Fruit fly (Drosophila melanogaster): Measurements from ENCODE around the gene CG5292.

The CG5292 gene

dm6 chr3R:17151376-17152026 lies at the start of gene CG5292 (continued):
- TF ChIP-seq BtbVII (GFP tag; optimal IDR thresholded peaks at IDR 0.05) (no peak), CG18619 (GFP tag; optimal IDR thresholded peaks at IDR 0.05) (peak; percentile 23), CG3065 (GFP tag; optimal IDR thresholded peaks at IDR 0.05) (no peak), scrt (GFP tag; optimal IDR thresholded peaks at IDR 0.05) (peak; percentile 61), prd (optimal IDR thresholded peaks at IDR 0.05) (no peak), prd (GFP tag; IDR thresholded peaks at IDR 0.05) (peak; percentile 68), gt (GFP tag; IDR thresholded peaks at IDR 0.05) (no peak), CG2875 (GFP tag; optimal IDR thresholded peaks at IDR 0.05) (peak; percentile 45), CG7839 (tag; optimal IDR thresholded peaks at IDR 0.05) (no peak), MESR4 (GFP tag; optimal IDR thresholded peaks at IDR 0.05) (peak; percentile 66), CG34422 (GFP tag; IDR thresholded peaks at IDR 0.05) (peak; percentile 79; the same call in 2 of the 3 replicates), CG1603 (tag; optimal IDR thresholded peaks at IDR 0.05) (peak; percentile 80), CG8089 (GFP tag; optimal IDR thresholded peaks at IDR 0.05) (no peak), cato (GFP tag; optimal IDR thresholded peaks at IDR 0.05; ENCODE audit: borderline replicate concordance) (no peak), danr (GFP tag; IDR thresholded peaks at IDR 0.05) (no peak), vvl (GFP tag; IDR thresholded peaks at IDR 0.05) (peak; percentile 81), fru (optimal IDR thresholded peaks at IDR 0.05) (no peak), NC2α (GFP tag; optimal IDR thresholded peaks at IDR 0.05) (no peak), Ets97D (GFP tag; optimal IDR thresholded peaks at IDR 0.05) (peak; percentile 49), ro (GFP tag; IDR thresholded peaks at IDR 0.05) (no peak), CG8359 (GFP tag; optimal IDR thresholded peaks at IDR 0.05; ENCODE audit: borderline replicate concordance) (no peak), HmgD (GFP tag; optimal IDR thresholded peaks at IDR 0.05) (no peak), bigmax (GFP tag; optimal IDR thresholded peaks at IDR 0.05) (no peak), pita (GFP tag; optimal IDR thresholded peaks at IDR 0.05) (no peak), CG6813 (GFP tag; optimal IDR thresholded peaks at IDR 0.05) (no peak), sens-2 (GFP tag; IDR thresholded peaks at IDR 0.05) (no peak), CG10543 (GFP tag; optimal IDR thresholded peaks at IDR 0.05) (no peak), chn (GFP tag; optimal IDR thresholded peaks at IDR 0.05) (peak; percentile 52), croc (GFP tag; conservative IDR thresholded peaks at IDR 0.05) (peak; percentile 40; the same call in 2 of the 3 replicates), gcm (GFP tag; optimal IDR thresholded peaks at IDR 0.05) (no peak), Abd-B (GFP tag; optimal IDR thresholded peaks at IDR 0.05) (no peak), zfh2 (GFP tag; optimal IDR thresholded peaks at IDR 0.05) (peak; percentile 49), trh (GFP tag; optimal IDR thresholded peaks at IDR 0.05) (peak; percentile 21), CG11247 (GFP tag; IDR thresholded peaks at IDR 0.05) (peak; percentile 47; the same call in 1 of the 2 replicates), CG10462 (GFP tag; optimal IDR thresholded peaks at IDR 0.05) (peak; percentile 15), CG2199 (GFP tag; IDR thresholded peaks at IDR 0.05) (no peak), sr (GFP tag; IDR thresholded peaks at IDR 0.05) (no peak; the same call in 2 of the 3 replicates), CG12236 (GFP tag; optimal IDR thresholded peaks at IDR 0.05) (no peak), gro (GFP tag; optimal IDR thresholded peaks at IDR 0.05) (no peak), CG6689 (GFP tag; IDR thresholded peaks at IDR 0.05) (peak; percentile 56), CG7372 (GFP tag; IDR thresholded peaks at IDR 0.05) (0 out of 2 replicates have a peak, but pooled peaks have one; percentile 37), CG3281 (GFP tag; optimal IDR thresholded peaks at IDR 0.05) (no peak), ERR (GFP tag; optimal IDR thresholded peaks at IDR 0.05) (no peak), HLHmδ (GFP tag; optimal IDR thresholded peaks at IDR 0.05) (no peak), CG9817 (tag; optimal IDR thresholded peaks at IDR 0.05) (peak; percentile 45), Tbp (GFP tag; optimal IDR thresholded peaks at IDR 0.05) (no peak), slbo (GFP tag; IDR thresholded peaks at IDR 0.05) (peak; percentile 75), CG16815 (GFP tag; optimal IDR thresholded peaks at IDR 0.05) (peak; percentile 8), CG17829 (tag; optimal IDR thresholded peaks at IDR 0.05) (peak; percentile 67), sc (optimal IDR thresholded peaks at IDR 0.05) (no peak), sc (GFP tag; optimal IDR thresholded peaks at IDR 0.05) (no peak), CG11093 (GFP tag; IDR thresholded peaks at IDR 0.05) (no peak)

All from whole organism, embryonic.